Fruit fly (Drosophila melanogaster) whole organism, embryonic: Measurements from ENCODE around the gene mRpS11.

ENCODE experiments used
- B-H2 ChIP-seq: fragments of 200-800 bp; sonication (Bioruptor generic); optimal IDR thresholded peaks from 2 replicates; lab custom pipeline; 2018; ENCODE audit warnings: missing biosample characterization, mild to moderate bottlenecking, missing genetic modification characterization
- Blimp-1 ChIP-seq: fragments of 200-800 bp; sonication (Bioruptor generic); optimal IDR thresholded peaks from 3 replicates; lab custom pipeline; 2018; ENCODE audit warnings: missing biosample characterization, missing genetic modification characterization, mild to moderate bottlenecking, moderate library complexity, missing genetic modification reagents
- CG10543 ChIP-seq: fragments of 200-800 bp; sonication (Bioruptor generic); optimal IDR thresholded peaks from 3 replicates; lab custom pipeline; 2017; ENCODE audit warnings: missing biosample characterization, mild to moderate bottlenecking, missing genetic modification characterization, moderate library complexity
- CG11560 ChIP-seq: fragments of 200-800 bp; sonication (Bioruptor generic); IDR thresholded peaks from 3 replicates; pipeline ENCODE4 v1.3.6; 2022; ENCODE audit warnings: missing biosample characterization, missing genetic modification characterization
- CG12071 ChIP-seq: fragments of 200-800 bp; sonication (Bioruptor generic); optimal IDR thresholded peaks from 3 replicates; lab custom pipeline; 2018; ENCODE audit warnings: missing biosample characterization, mild to moderate bottlenecking, missing genetic modification characterization
- CG12769 ChIP-seq: fragments of 200-800 bp; sonication (Bioruptor generic); optimal IDR thresholded peaks from 2 replicates; lab custom pipeline; 2019; ENCODE audit warnings: missing biosample characterization, mild to moderate bottlenecking, missing genetic modification characterization, moderate library complexity
- CG12942 ChIP-seq: fragments of 200-800 bp; sonication (Bioruptor generic); optimal IDR thresholded peaks from 3 replicates; lab custom pipeline; 2016; ENCODE audit warnings: missing biosample characterization, missing genetic modification characterization
- CG13287 ChIP-seq: fragments of 200-800 bp; sonication (Bioruptor generic); IDR thresholded peaks from 2 replicates; pipeline ENCODE4 v1.3.6; 2022; ENCODE audit warnings: missing biosample characterization, missing genetic modification characterization; ENCODE audit not compliant: partially characterized antibody
- CG13624 ChIP-seq: fragments of 200-800 bp; sonication (Bioruptor generic); optimal IDR thresholded peaks from 2 replicates; lab custom pipeline; 2016; ENCODE audit warnings: missing biosample characterization, missing genetic modification characterization
- CG13894 ChIP-seq: fragments of 200-800 bp; sonication (Bioruptor generic); optimal IDR thresholded peaks from 3 replicates; lab custom pipeline; 2018; ENCODE audit warnings: missing biosample characterization, mild to moderate bottlenecking, missing genetic modification characterization, moderate library complexity
- CG17829 ChIP-seq: fragments of 200-800 bp; optimal IDR thresholded peaks from 2 replicates; lab custom pipeline; 2019; ENCODE audit warnings: missing biosample characterization, mild to moderate bottlenecking, missing genetic modification characterization, moderate library complexity
- CG2199 ChIP-seq: fragments of 200-800 bp; sonication (Bioruptor generic); IDR thresholded peaks from 3 replicates; pipeline ENCODE4 v1.3.6; 2022; ENCODE audit warnings: missing biosample characterization, missing genetic modification characterization
- CG2889 ChIP-seq: fragments of 200-800 bp; sonication (Bioruptor generic); IDR thresholded peaks from 3 replicates; pipeline ENCODE4 v1.3.6; 2022; ENCODE audit warnings: missing biosample characterization, missing genetic modification characterization
- CG32772 ChIP-seq: fragments of 200-800 bp; sonication (Bioruptor generic); IDR thresholded peaks from 2 replicates; pipeline ENCODE4 v1.3.6; 2022; ENCODE audit warnings: missing biosample characterization, missing genetic modification characterization
- CG3281 ChIP-seq: fragments of 200-800 bp; sonication (Bioruptor generic); optimal IDR thresholded peaks from 3 replicates; lab custom pipeline; 2017; ENCODE audit warnings: missing biosample characterization, mild to moderate bottlenecking, missing genetic modification characterization
- CG6654 ChIP-seq: fragments of 200-800 bp; sonication (Bioruptor generic); optimal IDR thresholded peaks from 2 replicates; lab custom pipeline; 2017; ENCODE audit warnings: missing biosample characterization, mild to moderate bottlenecking, missing genetic modification characterization
- CG6683 ChIP-seq: fragments of 200-800 bp; sonication (Bioruptor generic); optimal IDR thresholded peaks from 2 replicates; lab custom pipeline; 2017; ENCODE audit warnings: missing biosample characterization, mild to moderate bottlenecking, missing genetic modification characterization, missing genetic modification reagents
- CG7839 ChIP-seq: fragments of 200-800 bp; sonication (Bioruptor generic); optimal IDR thresholded peaks from 3 replicates; lab custom pipeline; 2018; ENCODE audit warnings: missing biosample characterization, mild to moderate bottlenecking, missing genetic modification characterization, moderate library complexity
- CG8388 ChIP-seq: fragments of 200-800 bp; sonication (Bioruptor generic); optimal IDR thresholded peaks from 2 replicates; lab custom pipeline; 2019; ENCODE audit warnings: missing biosample characterization, mild to moderate bottlenecking, missing genetic modification characterization, moderate library complexity
- Dbx ChIP-seq: fragments of 200-800 bp; sonication (Bioruptor generic); IDR thresholded peaks from 3 replicates; pipeline ENCODE4 v1.3.6; 2022; ENCODE audit warnings: missing biosample characterization, missing genetic modification characterization
- Dll ChIP-seq: fragments of 200-800 bp; sonication (Bioruptor generic); IDR thresholded peaks from 4 replicates; pipeline ENCODE4 v1.3.6; 2022; ENCODE audit warnings: missing biosample characterization, missing genetic modification characterization; ENCODE audit not compliant: partially characterized antibody
- E2f1 ChIP-seq: fragments of 200-800 bp; sonication (Bioruptor generic); IDR thresholded peaks from 2 replicates; pipeline ENCODE4 v1.3.6; 2022; ENCODE audit warnings: missing biosample characterization, missing genetic modification characterization
- Gsc ChIP-seq: fragments of 200-800 bp; sonication (Bioruptor generic); IDR thresholded peaks from 2 replicates; pipeline ENCODE4 v1.3.6; 2022; ENCODE audit warnings: missing biosample characterization, missing genetic modification characterization
- Hsf ChIP-seq: fragments of 200-800 bp; sonication (Bioruptor generic); optimal IDR thresholded peaks from 3 replicates; lab custom pipeline; 2016; ENCODE audit warnings: missing biosample characterization, missing genetic modification characterization
- NfI ChIP-seq: fragments of 200-800 bp; sonication (Bioruptor generic); optimal IDR thresholded peaks from 3 replicates; lab custom pipeline; 2018; ENCODE audit warnings: missing biosample characterization, mild to moderate bottlenecking, missing genetic modification characterization, moderate library complexity
- Xrp1 ChIP-seq: fragments of 200-800 bp; sonication (Bioruptor generic); IDR thresholded peaks from 2 replicates; pipeline ENCODE4 v1.3.6; 2022; ENCODE audit warnings: missing biosample characterization, missing genetic modification characterization
- abd-A ChIP-seq: fragments of 200-800 bp; sonication (Bioruptor generic); optimal IDR thresholded peaks from 3 replicates; lab custom pipeline; 2019; ENCODE audit warnings: missing biosample characterization, mild to moderate bottlenecking, missing genetic modification characterization, moderate library complexity
- cas ChIP-seq: fragments of 200-800 bp; sonication (Bioruptor generic); IDR thresholded peaks from 2 replicates; pipeline ENCODE4 v1.3.6; 2022; ENCODE audit warnings: missing biosample characterization, missing genetic modification characterization
- chinmo ChIP-seq: fragments of 200-800 bp; sonication (Bioruptor generic); IDR thresholded peaks from 4 replicates; pipeline ENCODE4 v1.3.6; 2022; ENCODE audit warnings: missing biosample characterization, missing genetic modification characterization; ENCODE audit not compliant: partially characterized antibody
- chm ChIP-seq: fragments of 200-800 bp; sonication (Bioruptor generic); IDR thresholded peaks from 2 replicates; pipeline ENCODE4 v1.3.6; 2022; ENCODE audit warnings: missing biosample characterization, missing genetic modification characterization
- crol ChIP-seq: fragments of 200-800 bp; sonication (Bioruptor generic); IDR thresholded peaks from 2 replicates; pipeline ENCODE4 v1.3.6; 2022; ENCODE audit warnings: missing biosample characterization, missing genetic modification characterization
- crp ChIP-seq, 2 experiments: fragments of 200-800 bp; sonication (Bioruptor generic); optimal IDR thresholded peaks; 2 replicates in 1 of 2; 3 replicates in 1 of 2; lab custom pipeline; 2017; ENCODE audit warnings: missing biosample characterization in 2 of 2, missing genetic modification characterization in 2 of 2, mild to moderate bottlenecking in 1 of 2, moderate library complexity in 1 of 2
- disco-r ChIP-seq: fragments of 200-800 bp; sonication (Bioruptor generic); optimal IDR thresholded peaks from 2 replicates; lab custom pipeline; 2016; ENCODE audit warnings: missing biosample characterization, missing genetic modification characterization
- emc ChIP-seq: fragments of 200-800 bp; sonication (Bioruptor generic); optimal IDR thresholded peaks from 2 replicates; lab custom pipeline; 2016; ENCODE audit warnings: missing biosample characterization, missing genetic modification characterization
- eve ChIP-seq, 2 experiments: fragments of >200 bp; optimal IDR thresholded peaks; 2 replicates each; lab custom pipeline; 2017; ENCODE audit warnings: missing biosample characterization in 2 of 2, missing genetic modification characterization in 2 of 2
- fd3F ChIP-seq: fragments of 200-800 bp; sonication (Bioruptor generic); optimal IDR thresholded peaks from 2 replicates; lab custom pipeline; 2018; ENCODE audit warnings: missing biosample characterization, mild to moderate bottlenecking, missing genetic modification characterization, moderate library complexity
- grn ChIP-seq: fragments of 200-800 bp; sonication (Bioruptor generic); optimal IDR thresholded peaks from 3 replicates; lab custom pipeline; 2017; ENCODE audit warnings: missing biosample characterization, missing genetic modification characterization
- hb ChIP-seq: fragments of 200-800 bp; sonication (Bioruptor generic); IDR thresholded peaks from 3 replicates; pipeline ENCODE4 v1.3.6; 2022; ENCODE audit warnings: missing biosample characterization, missing genetic modification characterization; ENCODE audit not compliant: partially characterized antibody
- inv ChIP-seq: fragments of 200-800 bp; sonication (Bioruptor generic); IDR thresholded peaks from 2 replicates; pipeline ENCODE4 v1.3.6; 2022; ENCODE audit warnings: missing biosample characterization, missing genetic modification characterization; ENCODE audit not compliant: partially characterized antibody
- lilli ChIP-seq: fragments of 200-800 bp; sonication (Bioruptor generic); optimal IDR thresholded peaks from 3 replicates; lab custom pipeline; 2016; ENCODE audit warnings: missing biosample characterization, missing genetic modification characterization
- pan ChIP-seq, 4 experiments: fragments of >200 bp in 3 of 4; fragments of 200-800 bp in 1 of 4; sonication (Bioruptor generic) in 1 of 4; optimal IDR thresholded peaks in 3 of 4; IDR thresholded peaks in 1 of 4; 2 replicates each; pipeline versions ENCODE4 v1.3.6 to Lab custom; 2017 to 2022; ENCODE audit warnings: missing biosample characterization in 2 of 4, missing genetic modification characterization in 2 of 4, mixed read lengths in 1 of 4
- pfk ChIP-seq: fragments of 200-800 bp; sonication (Bioruptor generic); optimal IDR thresholded peaks from 2 replicates; lab custom pipeline; 2018; ENCODE audit warnings: missing biosample characterization, mild to moderate bottlenecking, missing genetic modification characterization, moderate library complexity
- sd ChIP-seq: fragments of 200-800 bp; sonication (Bioruptor generic); optimal IDR thresholded peaks from 3 replicates; lab custom pipeline; 2018; ENCODE audit warnings: missing biosample characterization, mild to moderate bottlenecking, missing genetic modification characterization, moderate library complexity
- sens ChIP-seq: fragments of 200-800 bp; sonication (Bioruptor generic); peaks from one replicate; lab custom pipeline; 2016; ENCODE audit warnings: missing biosample characterization, missing genetic modification characterization
- sr ChIP-seq: fragments of 200-800 bp; sonication (Bioruptor generic); IDR thresholded peaks from 3 replicates; pipeline ENCODE4 v1.3.6; 2022; ENCODE audit warnings: missing biosample characterization, missing genetic modification characterization
- sug ChIP-seq: fragments of 200-800 bp; optimal IDR thresholded peaks from 2 replicates; lab custom pipeline; 2019; ENCODE audit warnings: missing biosample characterization, mild to moderate bottlenecking, missing genetic modification characterization, moderate library complexity
- yki ChIP-seq: fragments of >200 bp; optimal IDR thresholded peaks from 3 replicates; lab custom pipeline; 2018
- zen2 ChIP-seq: fragments of 200-800 bp; sonication (Bioruptor generic); IDR thresholded peaks from 3 replicates; pipeline ENCODE4 v1.3.6; 2022; ENCODE audit warnings: missing biosample characterization, missing genetic modification characterization; ENCODE audit not compliant: partially characterized antibody
- zf30C ChIP-seq: fragments of 200-800 bp; sonication (Bioruptor generic); optimal IDR thresholded peaks from 3 replicates; lab custom pipeline; 2018; ENCODE audit warnings: missing biosample characterization, mild to moderate bottlenecking, missing genetic modification characterization
- zfh2 ChIP-seq: fragments of 200-800 bp; sonication (Bioruptor generic); optimal IDR thresholded peaks from 2 replicates; lab custom pipeline; 2016; ENCODE audit warnings: missing biosample characterization, missing genetic modification characterization

Gene mRpS11

DNA sequence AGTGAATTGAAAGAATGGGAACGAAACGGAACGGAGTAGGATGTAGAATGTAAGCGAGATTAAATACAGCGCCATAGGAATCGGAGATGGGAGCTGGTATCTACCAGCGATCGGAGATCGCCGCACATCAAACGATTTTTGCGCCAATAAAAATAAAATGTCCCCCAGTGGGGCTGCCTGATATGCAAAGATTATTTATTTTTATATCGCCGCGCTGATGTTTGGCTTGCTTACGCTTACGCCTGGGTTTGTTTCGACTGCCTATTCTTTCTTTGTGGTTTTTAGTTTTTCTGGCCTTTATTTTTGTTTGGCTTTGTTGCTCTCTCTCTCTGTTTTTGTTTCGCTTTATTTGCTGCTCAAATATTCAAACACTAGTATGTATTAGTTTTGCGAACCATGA, 8.8 kb upstream of the mRpS11 start:
- TF ChIP-seq pan (optimal IDR thresholded peaks at IDR 0.05; lab: Kevin White, UChicago) = no peak
- no peak for TF ChIP-seq pan (GFP tag; optimal IDR thresholded peaks at IDR 0.05 in 1 of 2, IDR thresholded peaks at IDR 0.05 in 1 of 2)
- no peak for TF ChIP-seq eve (GFP tag; optimal IDR thresholded peaks at IDR 0.05; lab: Kevin White, UChicago)
- TF ChIP-seq crol (GFP tag; lab: Robert Waterston, UW) = 0 out of 2 replicates have a peak, but pooled peaks have one; percentile 15
- TF ChIP-seq CG12071 = no peak
- TF ChIP-seq zen2 (GFP tag; lab: Robert Waterston, UW) = no peak
- no peak for TF ChIP-seq Blimp-1
- no peak for TF ChIP-seq CG13287 (GFP tag; lab: Robert Waterston, UW)
- TF ChIP-seq chinmo (GFP tag; lab: Robert Waterston, UW) = 0 out of 4 replicates have a peak, but pooled peaks have one; percentile 80
- TF ChIP-seq Dbx (GFP tag; lab: Robert Waterston, UW) = 0 out of 3 replicates have a peak, but pooled peaks have one; percentile 7
- no peak for TF ChIP-seq CG3281 (GFP tag; lab: Kevin White, UChicago)
- no peak for TF ChIP-seq yki (lab: Kevin White, UChicago)
- peak; percentile 53 for TF ChIP-seq B-H2 (GFP tag; lab: Kevin White, UChicago)
- TF ChIP-seq chm (GFP tag; lab: Robert Waterston, UW) = peak; percentile 15; the same call in 1 of the 2 replicates
- peak; percentile 5 for TF ChIP-seq CG13624 (GFP tag; lab: Kevin White, UChicago)
- TF ChIP-seq abd-A = peak; percentile 13
- peak; percentile 54 for TF ChIP-seq sens (GFP tag; lab: Kevin White, UChicago)
- peak; percentile 59 for TF ChIP-seq sug (tag; lab: Kevin White, UChicago)
- TF ChIP-seq CG2889 (GFP tag; lab: Robert Waterston, UW) = no peak
- TF ChIP-seq fd3F = no peak
- TF ChIP-seq CG2199 = peak; percentile 32; the same call in 1 of the 3 replicates
- TF ChIP-seq CG10543 (GFP tag; lab: Kevin White, UChicago) = peak; percentile 41
- TF ChIP-seq Hsf (GFP tag; lab: Kevin White, UChicago) = no peak
- TF ChIP-seq zf30C (GFP tag; lab: Kevin White, UChicago) = no peak
- TF ChIP-seq CG6683 (GFP tag; lab: Kevin White, UChicago) = no peak
- TF ChIP-seq lilli (GFP tag; lab: Kevin White, UChicago) = no peak
- TF ChIP-seq zfh2 = no peak
- peak; percentile 41 for TF ChIP-seq grn (GFP tag; lab: Kevin White, UChicago)
- no peak for TF ChIP-seq inv (GFP tag; lab: Robert Waterston, UW)
- TF ChIP-seq disco-r (GFP tag; lab: Kevin White, UChicago) = no peak
- TF ChIP-seq CG8388 (GFP tag; lab: Kevin White, UChicago) = no peak
- peak; percentile 51 for TF ChIP-seq CG13894 (tag; lab: Kevin White, UChicago)
- TF ChIP-seq CG11560 (tag; lab: Robert Waterston, UW) = no peak
- TF ChIP-seq NfI (GFP tag; lab: Kevin White, UChicago) = no peak
- no peak for TF ChIP-seq CG32772
- no peak for TF ChIP-seq emc (GFP tag; lab: Kevin White, UChicago)
- no peak for TF ChIP-seq Xrp1 (GFP tag; lab: Robert Waterston, UW)
- no peak for TF ChIP-seq Dll (GFP tag; lab: Robert Waterston, UW)
- peak; percentile 74 for TF ChIP-seq pfk (GFP tag; lab: Kevin White, UChicago)
- TF ChIP-seq CG7839 = no peak
- TF ChIP-seq cas (GFP tag; lab: Robert Waterston, UW) = no peak
- no peak for TF ChIP-seq Gsc (GFP tag; lab: Robert Waterston, UW)
- no peak for TF ChIP-seq CG6654 (GFP tag; lab: Kevin White, UChicago)
- no peak for TF ChIP-seq sr (GFP tag; lab: Robert Waterston, UW)
- TF ChIP-seq hb (GFP tag; lab: Robert Waterston, UW) = 0 out of 3 replicates have a peak, but pooled peaks have one; percentile 34
- TF ChIP-seq CG12769 (tag; lab: Kevin White, UChicago) = peak; percentile 62
- TF ChIP-seq sd (tag; lab: Kevin White, UChicago) = peak; percentile 71
- no peak for TF ChIP-seq crp (GFP tag; optimal IDR thresholded peaks at IDR 0.05; lab: Kevin White, UChicago)
- no peak for TF ChIP-seq E2f1 (GFP tag; lab: Robert Waterston, UW)
- TF ChIP-seq CG12942 (GFP tag; lab: Kevin White, UChicago) = no peak
- no peak for TF ChIP-seq CG17829 (tag; lab: Kevin White, UChicago)
